Worm (Caenorhabditis elegans): ENCODE measurements around the gene Y39B6A.27.
"Not testable (repeated sequence)": the region's sequence is repeated elsewhere in the genome, so short reads cannot be mapped to it uniquely, and the experiment has no call there.

Y39B6A.27 gene

ce11 chrV:19014273-19014672, 17.3 kb upstream of the Y39B6A.27 start, which contains the start of gene Y39B6A.30:
Y39B6A.30 (plus strand) TSS chrV:19014573.
- not testable (repeated sequence) for TF ChIP-seq atf-7 (tag; optimal IDR thresholded peaks at IDR 0.05); F55B11.4 (tag; optimal IDR thresholded peaks at IDR 0.05; ENCODE audit: borderline replicate concordance, insufficient read depth); bed-2 (GFP tag; IDR thresholded peaks at IDR 0.05)

ce11 chrV:19019239-19019638, 12.3 kb upstream of the Y39B6A.27 start:
- TF ChIP-seq mcd-1 (GFP tag; IDR thresholded peaks at IDR 0.05) (no peak), tbx-9 (tag; optimal IDR thresholded peaks at IDR 0.05; ENCODE audit: borderline replicate concordance) (no peak), ceh-40 (GFP tag; IDR thresholded peaks at IDR 0.05) (no peak), Y67H2A.10 (GFP tag; conservative IDR thresholded peaks at IDR 0.05) (no peak), attf-3 (GFP tag; conservative IDR thresholded peaks at IDR 0.05) (no peak), F57A8.1 (GFP tag; optimal IDR thresholded peaks at IDR 0.05) (no peak), egl-44 (GFP tag; IDR thresholded peaks at IDR 0.05) (no peak), tlf-1 (GFP tag; optimal IDR thresholded peaks at IDR 0.05) (no peak), nhr-80 (tag; optimal IDR thresholded peaks at IDR 0.05) (no peak), ztf-6 (GFP tag; IDR thresholded peaks at IDR 0.05) (no peak), hrde-1 (tag; optimal IDR thresholded peaks at IDR 0.05; ENCODE audit: borderline replicate concordance) (no peak), ceh-58 (GFP tag; IDR thresholded peaks at IDR 0.05) (no peak), cebp-2 (GFP tag; IDR thresholded peaks at IDR 0.05) (no peak), hsf-1 (GFP tag; IDR thresholded peaks at IDR 0.05) (no peak)

ce11 chrV:19024683-19025082, 6.9 kb upstream of the Y39B6A.27 start, which contains the start of gene Y39B6A.29:
Y39B6A.29 (minus strand) TSS chrV:19024783.
- TF ChIP-seq lag-1 (GFP tag; IDR thresholded peaks at IDR 0.05), result no peak
- no peak for TF ChIP-seq aptf-2 (GFP tag; conservative IDR thresholded peaks at IDR 0.05)
- TF ChIP-seq hlh-12 (tag; optimal IDR thresholded peaks at IDR 0.05), result no peak

- TF ChIP-seq F22D6.2 (tag; optimal IDR thresholded peaks at IDR 0.05) (no peak), let-607 (tag; optimal IDR thresholded peaks at IDR 0.05) (no peak), hmg-1.2 (GFP tag; IDR thresholded peaks at IDR 0.05) (no peak), sea-2 (GFP tag; IDR thresholded peaks at IDR 0.05) (no peak), F10E7.11 (tag; optimal IDR thresholded peaks at IDR 0.05) (no peak), C06A6.2 (GFP tag; conservative IDR thresholded peaks at IDR 0.05) (no peak), madf-6 (GFP tag; IDR thresholded peaks at IDR 0.05) (no peak), madf-10 (tag; optimal IDR thresholded peaks at IDR 0.05) (no peak), Y67H2A.10 (GFP tag; conservative IDR thresholded peaks at IDR 0.05) (no peak), egl-44 (GFP tag; IDR thresholded peaks at IDR 0.05) (no peak), hmg-20 (GFP tag; IDR thresholded peaks at IDR 0.05) (no peak), F37B4.10 (GFP tag; IDR thresholded peaks at IDR 0.05) (no peak), F57A8.1 (GFP tag; optimal IDR thresholded peaks at IDR 0.05) (no peak), cebp-1 (GFP tag; IDR thresholded peaks at IDR 0.05) (no peak), cebp-1 (tag; optimal IDR thresholded peaks at IDR 0.05) (no peak), aptf-3 (GFP tag; IDR thresholded peaks at IDR 0.05) (no peak), nfya-1 (tag; optimal IDR thresholded peaks at IDR 0.05; ENCODE audit: borderline replicate concordance, insufficient read depth) (no peak), snpc-4 (GFP tag; optimal IDR thresholded peaks at IDR 0.05) (no peak), snpc-4 (tag; optimal IDR thresholded peaks at IDR 0.05) (no peak), nfya-2 (GFP tag; IDR thresholded peaks at IDR 0.05) (no peak), nhr-179 (tag; optimal IDR thresholded peaks at IDR 0.05) (no peak), B0035.1 (tag; optimal IDR thresholded peaks at IDR 0.05) (no peak)
These were observed 5.4 kb upstream of the Y39B6A.27 start, which contains the start of gene Y39B6A.25 for ce11 chrV:19026163-19026562. Y39B6A.25 (plus strand) TSS chrV:19026463.

Measured in whole organism, young adult.